Worm (Caenorhabditis elegans) whole organism, late embryonic: ENCODE data around the gene ptr-5.

Source experiments
- C08G9.2 ChIP-seq: sonication (generic microtip); optimal IDR thresholded peaks from 2 replicates; lab custom pipeline; 2016; ENCODE audit warnings: mild to moderate bottlenecking, missing genetic modification characterization, moderate library complexity, missing compliant biosample characterization
- F13H6.1 ChIP-seq: sonication (generic microtip); optimal IDR thresholded peaks from 2 replicates; lab custom pipeline; 2016; ENCODE audit warnings: missing genetic modification characterization, missing compliant biosample characterization
- Y22D7AL.16 ChIP-seq: sonication (generic microtip); optimal IDR thresholded peaks from 2 replicates; lab custom pipeline; 2016; ENCODE audit warnings: missing genetic modification characterization, missing compliant biosample characterization
- ceh-14 ChIP-seq: sonication (generic microtip); optimal IDR thresholded peaks from 2 replicates; lab custom pipeline; 2016; ENCODE audit warnings: missing genotype, missing genetic modification characterization, missing compliant biosample characterization
- ceh-18 ChIP-seq: sonication (generic microtip); optimal IDR thresholded peaks from 2 replicates; lab custom pipeline; 2016; ENCODE audit warnings: missing genetic modification characterization, missing compliant biosample characterization
- ceh-2 ChIP-seq: sonication (generic microtip); optimal IDR thresholded peaks from 2 replicates; lab custom pipeline; 2016; ENCODE audit warnings: missing genotype, missing genetic modification characterization, missing compliant biosample characterization
- ceh-24 ChIP-seq: sonication (generic microtip); optimal IDR thresholded peaks from 2 replicates; lab custom pipeline; 2016; ENCODE audit warnings: mild to moderate bottlenecking, missing genetic modification characterization, missing compliant biosample characterization
- ceh-30 ChIP-seq: fragments of 150-350 bp; optimal IDR thresholded peaks from 2 replicates; lab custom pipeline; 2014; ENCODE audit warnings: missing biosample characterization, missing genetic modification characterization
- ceh-31 ChIP-seq: sonication (generic microtip); optimal IDR thresholded peaks from 2 replicates; lab custom pipeline; 2016; ENCODE audit warnings: missing genetic modification characterization, missing compliant biosample characterization
- ceh-34 ChIP-seq: sonication (generic microtip); optimal IDR thresholded peaks from 2 replicates; lab custom pipeline; 2016; ENCODE audit warnings: mild to moderate bottlenecking, missing genetic modification characterization, missing compliant biosample characterization
- ceh-45 ChIP-seq: fragments of 200-800 bp; sonication (Bioruptor generic); IDR thresholded peaks from 2 replicates; pipeline ENCODE4 v1.3.6; 2022; ENCODE audit warnings: missing genetic modification reagents, missing genetic modification characterization, missing compliant biosample characterization
- ceh-48 ChIP-seq: sonication (generic microtip); optimal IDR thresholded peaks from 2 replicates; lab custom pipeline; 2016; ENCODE audit warnings: missing genetic modification characterization, inconsistent platforms, missing compliant biosample characterization
- ceh-6 ChIP-seq: fragments of 200-800 bp; sonication (Bioruptor generic); optimal IDR thresholded peaks from 2 replicates; lab custom pipeline; 2018; ENCODE audit warnings: mild to moderate bottlenecking, missing genetic modification characterization, missing compliant biosample characterization
- ceh-9 ChIP-seq: sonication (generic microtip); optimal IDR thresholded peaks from 2 replicates; lab custom pipeline; 2016; ENCODE audit warnings: mild to moderate bottlenecking, missing genetic modification characterization, inconsistent platforms, missing compliant biosample characterization
- elt-2 ChIP-seq: sonication (generic microtip); optimal IDR thresholded peaks from 2 replicates; lab custom pipeline; 2016; ENCODE audit warnings: missing genetic modification reagents, missing genetic modification characterization, missing compliant biosample characterization
- eyg-1 ChIP-seq: sonication (generic microtip); optimal IDR thresholded peaks from 2 replicates; lab custom pipeline; 2016; ENCODE audit warnings: missing genotype, missing genetic modification characterization, missing compliant biosample characterization
- fax-1 ChIP-seq: sonication (generic microtip); optimal IDR thresholded peaks from 2 replicates; lab custom pipeline; 2016; ENCODE audit warnings: missing genotype, missing genetic modification characterization, missing compliant biosample characterization
- fkh-6 ChIP-seq: sonication (generic microtip); optimal IDR thresholded peaks from 2 replicates; lab custom pipeline; 2016; ENCODE audit warnings: missing genetic modification characterization, missing compliant biosample characterization
- hlh-13 ChIP-seq: fragments of 200-800 bp; sonication (Bioruptor generic); optimal IDR thresholded peaks from 2 replicates; lab custom pipeline; 2018; ENCODE audit warnings: mild to moderate bottlenecking, missing genetic modification characterization, missing compliant biosample characterization
- hlh-15 ChIP-seq: sonication (generic microtip); optimal IDR thresholded peaks from 2 replicates; lab custom pipeline; 2016; ENCODE audit warnings: missing genetic modification characterization, missing compliant biosample characterization
- hlh-30 ChIP-seq: sonication (generic microtip); optimal IDR thresholded peaks from 2 replicates; lab custom pipeline; 2017; ENCODE audit warnings: antibody characterized with exemption, missing genetic modification characterization, missing compliant biosample characterization; ENCODE audit not compliant: insufficient read depth
- hlh-6 ChIP-seq: sonication (generic microtip); optimal IDR thresholded peaks from 2 replicates; lab custom pipeline; 2016; ENCODE audit warnings: missing genotype, missing genetic modification characterization, missing compliant biosample characterization
- hlh-8 ChIP-seq: sonication (generic microtip); optimal IDR thresholded peaks from 2 replicates; lab custom pipeline; 2016; ENCODE audit warnings: missing genotype, missing genetic modification characterization, missing compliant biosample characterization
- lin-11 ChIP-seq: fragments of 200-800 bp; sonication (Bioruptor generic); optimal IDR thresholded peaks from 2 replicates; lab custom pipeline; 2018; ENCODE audit warnings: mild to moderate bottlenecking, missing genetic modification characterization, missing compliant biosample characterization
- madf-2 ChIP-seq: sonication (generic microtip); optimal IDR thresholded peaks from 2 replicates; lab custom pipeline; 2017; ENCODE audit warnings: missing genetic modification characterization, missing compliant biosample characterization
- mec-3 ChIP-seq: sonication (generic microtip); optimal IDR thresholded peaks from 2 replicates; lab custom pipeline; 2016; ENCODE audit warnings: borderline replicate concordance, missing genetic modification characterization, missing compliant biosample characterization
- nhr-11 ChIP-seq: fragments of 150-350 bp; optimal IDR thresholded peaks from 2 replicates; lab custom pipeline; 2014; ENCODE audit warnings: missing biosample characterization, missing genetic modification characterization
- nhr-232 ChIP-seq: sonication (generic microtip); optimal IDR thresholded peaks from 2 replicates; lab custom pipeline; 2016; ENCODE audit warnings: missing genetic modification characterization, missing compliant biosample characterization
- npax-4 ChIP-seq: sonication (generic microtip); optimal IDR thresholded peaks from 2 replicates; lab custom pipeline; 2016; ENCODE audit warnings: missing genetic modification characterization, missing compliant biosample characterization
- odd-2 ChIP-seq: sonication (generic microtip); optimal IDR thresholded peaks from 2 replicates; lab custom pipeline; 2017; ENCODE audit warnings: antibody characterized with exemption, mild to moderate bottlenecking, missing genetic modification characterization, missing compliant biosample characterization
- pat-9 ChIP-seq: fragments of 200-800 bp; sonication (Bioruptor generic); optimal IDR thresholded peaks from 2 replicates; lab custom pipeline; 2018; ENCODE audit warnings: mild to moderate bottlenecking, missing genetic modification characterization, moderate library complexity, missing compliant biosample characterization
- pax-1 ChIP-seq: fragments of 150-350 bp; optimal IDR thresholded peaks from 2 replicates; lab custom pipeline; 2014; ENCODE audit warnings: missing biosample characterization, missing genetic modification characterization
- ref-2 ChIP-seq: sonication (generic microtip); optimal IDR thresholded peaks from 2 replicates; lab custom pipeline; 2016; ENCODE audit warnings: missing genetic modification characterization, missing compliant biosample characterization
- sox-2 ChIP-seq: fragments of 200-800 bp; sonication (Bioruptor generic); IDR thresholded peaks from 2 replicates; pipeline ENCODE4 v1.3.6; 2022; ENCODE audit warnings: missing genetic modification reagents, missing genetic modification characterization, missing compliant biosample characterization
- sox-4 ChIP-seq: sonication (generic microtip); optimal IDR thresholded peaks from 2 replicates; lab custom pipeline; 2017; ENCODE audit warnings: mild to moderate bottlenecking, missing genetic modification characterization, inconsistent platforms, missing compliant biosample characterization
- tbx-2 ChIP-seq: sonication (generic microtip); optimal IDR thresholded peaks from 2 replicates; lab custom pipeline; 2016; ENCODE audit warnings: missing genetic modification characterization, missing compliant biosample characterization
- tbx-7 ChIP-seq: sonication (generic microtip); optimal IDR thresholded peaks from 2 replicates; lab custom pipeline; 2016; ENCODE audit warnings: missing genotype, missing genetic modification characterization, missing compliant biosample characterization
- ttx-3 ChIP-seq: sonication (generic microtip); optimal IDR thresholded peaks from 2 replicates; lab custom pipeline; 2016; ENCODE audit warnings: missing genetic modification reagents, missing genetic modification characterization, missing compliant biosample characterization
- unc-3 ChIP-seq, 2 experiments: fragments of 200-800 bp in 1 of 2; sonication (Bioruptor generic) in 1 of 2; sonication (generic microtip) in 1 of 2; conservative IDR thresholded peaks in 1 of 2; optimal IDR thresholded peaks in 1 of 2; 2 replicates each; pipeline versions ENCODE4 v1.3.6 to Lab custom; 2016 to 2022; ENCODE audit warnings: missing compliant biosample characterization in 2 of 2, missing genetic modification characterization in 2 of 2, missing genetic modification reagents in 1 of 2
- unc-42 ChIP-seq: sonication (generic microtip); optimal IDR thresholded peaks from 2 replicates; lab custom pipeline; 2016; ENCODE audit warnings: missing genotype, missing genetic modification characterization, missing compliant biosample characterization
- zip-5 ChIP-seq: sonication (generic microtip); optimal IDR thresholded peaks from 2 replicates; lab custom pipeline; 2016; ENCODE audit warnings: missing genetic modification characterization, missing compliant biosample characterization
- ztf-16 ChIP-seq: sonication (generic microtip); optimal IDR thresholded peaks from 2 replicates; lab custom pipeline; 2017; ENCODE audit warnings: missing genetic modification characterization, missing compliant biosample characterization

The ptr-5 gene

DNA sequence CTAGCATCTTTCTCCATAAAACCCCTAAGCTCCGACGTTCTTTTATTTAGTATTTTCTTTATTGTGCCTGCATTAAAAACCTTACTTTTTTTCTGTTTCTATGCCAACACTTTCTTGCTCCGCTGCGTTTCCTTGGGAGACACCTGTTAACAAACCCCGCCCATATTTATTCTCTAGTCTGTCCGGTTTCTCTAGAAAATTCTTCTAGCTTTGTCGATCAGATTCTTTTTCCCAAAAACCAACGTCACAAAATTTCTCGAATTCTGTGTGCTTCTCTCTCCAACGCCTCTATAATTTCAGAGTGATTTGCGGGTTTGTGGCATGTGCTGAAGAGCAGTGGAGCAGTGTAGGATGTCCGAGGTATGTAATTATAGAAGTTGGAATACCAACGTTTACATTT, at the start of gene ptr-5:
Gene ptr-5 (plus strand): TSS at position 301 of the 400 bp plus-strand sequence.
- no peak for TF ChIP-seq madf-2
- TF ChIP-seq nhr-11, result no peak
- no peak for TF ChIP-seq ceh-45 (GFP tag; lab: Robert Waterston, UW)
- TF ChIP-seq tbx-7, result no peak
- TF ChIP-seq tbx-2 (tag; lab: Kevin White, UChicago), result no peak
- no peak for TF ChIP-seq ceh-31 (tag; lab: Kevin White, UChicago)
- no peak for TF ChIP-seq ztf-16 (tag; lab: Kevin White, UChicago)
- TF ChIP-seq ceh-18 (tag; lab: Kevin White, UChicago), result no peak
- no peak for TF ChIP-seq F13H6.1
- no peak for TF ChIP-seq Y22D7AL.16
- TF ChIP-seq ceh-9 (tag; lab: Kevin White, UChicago), result no peak
- TF ChIP-seq hlh-8 (tag; lab: Kevin White, UChicago), result no peak
- no peak for TF ChIP-seq lin-11 (tag; lab: Kevin White, UChicago)
- TF ChIP-seq sox-2 (GFP tag; lab: Robert Waterston, UW), result no peak
- TF ChIP-seq zip-5 (tag; lab: Kevin White, UChicago), result no peak
- no peak for TF ChIP-seq ceh-48 (tag; lab: Kevin White, UChicago)
- TF ChIP-seq ceh-30 (tag; lab: Kevin White, UChicago), result no peak

DNA sequence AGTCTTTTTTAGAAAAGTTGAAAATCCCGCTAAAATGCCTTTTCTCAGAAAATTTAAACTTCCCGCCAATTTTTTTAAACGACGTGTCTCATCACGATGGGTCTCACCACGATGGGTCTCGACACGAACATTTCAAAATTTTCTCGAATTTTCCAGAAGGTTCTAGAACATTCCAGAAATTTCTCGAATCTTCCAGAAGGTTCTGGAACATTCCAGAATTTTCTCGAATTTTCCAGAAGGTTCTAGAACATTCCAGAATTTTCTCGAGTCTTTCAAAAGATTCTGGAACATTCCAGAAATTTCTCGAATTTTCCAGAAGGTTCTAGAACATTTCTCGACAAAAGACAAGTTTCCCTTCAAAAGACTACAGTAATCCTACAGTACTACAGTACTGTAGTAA, 30.0 kb upstream of the ptr-5 start:
- no peak for TF ChIP-seq tbx-2 (tag; lab: Kevin White, UChicago)
- no peak for TF ChIP-seq unc-3 (GFP tag; conservative IDR thresholded peaks at IDR 0.05; lab: Robert Waterston, UW)
- TF ChIP-seq unc-3 (tag; optimal IDR thresholded peaks at IDR 0.05; lab: Kevin White, UChicago), result no peak
- TF ChIP-seq nhr-232, result no peak
- no peak for TF ChIP-seq madf-2
- no peak for TF ChIP-seq fax-1 (tag; lab: Kevin White, UChicago)
- no peak for TF ChIP-seq ceh-6
- TF ChIP-seq fkh-6 (tag; lab: Kevin White, UChicago), result no peak
- no peak for TF ChIP-seq pat-9
- TF ChIP-seq npax-4 (tag; lab: Kevin White, UChicago), result no peak

DNA sequence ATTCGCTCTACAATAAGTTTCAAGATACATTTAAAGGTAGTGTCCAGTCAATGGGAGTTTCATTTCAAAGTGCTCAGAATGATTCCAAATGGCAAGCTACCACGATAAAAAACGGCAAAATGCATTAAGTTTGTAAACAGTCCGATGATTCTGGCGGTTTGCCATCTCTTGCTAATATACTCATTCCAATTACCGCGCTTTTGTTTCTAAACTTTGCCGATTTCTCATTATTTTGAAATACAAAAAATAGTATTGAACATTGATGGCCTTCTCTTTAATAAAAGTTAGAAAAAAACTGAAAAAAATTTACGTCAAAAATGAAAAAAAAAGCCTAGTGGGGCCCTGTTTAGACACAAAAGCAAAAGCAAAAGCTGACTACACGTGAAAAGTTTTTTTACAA, 24.4 kb upstream of the ptr-5 start:
- TF ChIP-seq ceh-14 (tag; lab: Kevin White, UChicago), result no peak
- no peak for TF ChIP-seq ttx-3 (tag; lab: Kevin White, UChicago)
- no peak for TF ChIP-seq ceh-2
- no peak for TF ChIP-seq hlh-13 (GFP tag; lab: Kevin White, UChicago)
- no peak for TF ChIP-seq sox-4
- no peak for TF ChIP-seq ceh-34 (tag; lab: Kevin White, UChicago)
- TF ChIP-seq hlh-30 (tag; lab: Kevin White, UChicago), result no peak
- no peak for TF ChIP-seq odd-2
- TF ChIP-seq fax-1 (tag; lab: Kevin White, UChicago), result no peak
- TF ChIP-seq hlh-6, result no peak
- TF ChIP-seq unc-3 (GFP tag; conservative IDR thresholded peaks at IDR 0.05; lab: Robert Waterston, UW), result no peak
- TF ChIP-seq unc-3 (tag; optimal IDR thresholded peaks at IDR 0.05; lab: Kevin White, UChicago), result no peak
- TF ChIP-seq pax-1, result no peak
- no peak for TF ChIP-seq C08G9.2
- TF ChIP-seq mec-3 (tag; lab: Kevin White, UChicago), result no peak
- TF ChIP-seq ceh-24 (tag; lab: Kevin White, UChicago), result no peak
- TF ChIP-seq F13H6.1, result no peak
- no peak for TF ChIP-seq elt-2

DNA sequence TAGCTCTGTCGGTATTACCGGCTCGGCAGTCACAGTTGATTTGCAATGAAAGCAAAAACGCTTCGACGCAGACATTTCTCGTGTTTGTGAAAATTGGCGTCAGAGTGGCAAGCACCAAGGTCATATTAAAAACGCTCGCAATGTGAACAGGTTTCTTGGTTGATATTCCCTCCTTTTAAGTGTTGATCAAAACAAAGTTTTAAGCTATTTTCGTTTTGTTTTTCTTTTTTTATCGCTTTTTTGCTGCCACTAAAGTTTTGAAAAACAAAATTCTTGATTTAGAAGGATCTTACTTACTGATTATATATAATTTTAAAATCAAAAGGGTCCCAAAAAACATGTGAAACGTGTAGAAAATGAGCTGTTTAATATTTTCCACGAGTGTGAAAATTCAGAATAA, 23.7 kb upstream of the ptr-5 start, which contains the start of gene C33E10.8:
Gene C33E10.8 (minus strand): TSS at position 101 of the 400 bp plus-strand sequence.
- no peak for TF ChIP-seq lin-11 (tag; lab: Kevin White, UChicago)
- no peak for TF ChIP-seq unc-3 (GFP tag; conservative IDR thresholded peaks at IDR 0.05; lab: Robert Waterston, UW)
- no peak for TF ChIP-seq unc-3 (tag; optimal IDR thresholded peaks at IDR 0.05; lab: Kevin White, UChicago)
- no peak for TF ChIP-seq hlh-15
- no peak for TF ChIP-seq elt-2
- no peak for TF ChIP-seq hlh-30 (tag; lab: Kevin White, UChicago)
- no peak for TF ChIP-seq ceh-2
- TF ChIP-seq ceh-14 (tag; lab: Kevin White, UChicago), result no peak
- TF ChIP-seq eyg-1, result no peak
- no peak for TF ChIP-seq ceh-48 (tag; lab: Kevin White, UChicago)
- TF ChIP-seq unc-42 (tag; lab: Kevin White, UChicago), result no peak
- TF ChIP-seq pax-1, result no peak
- no peak for TF ChIP-seq ref-2
